Worm (Caenorhabditis elegans) whole organism, L4 larva: ENCODE measurements around the gene str-141.

ENCODE experiments used
- F49E8.2 ChIP-seq: sonication (generic microtip); optimal IDR thresholded peaks from 2 replicates; lab custom pipeline; 2016; ENCODE audit warnings: missing compliant biosample characterization, mild to moderate bottlenecking, missing genetic modification characterization, borderline replicate concordance
- R02D3.7 ChIP-seq: fragments of 150-350 bp; sonication (generic microtip); optimal IDR thresholded peaks from 3 replicates; lab custom pipeline; 2014; ENCODE audit warnings: missing biosample characterization, missing genetic modification characterization
- attf-4 ChIP-seq: sonication (generic microtip); optimal IDR thresholded peaks from 3 replicates; lab custom pipeline; 2017; ENCODE audit warnings: missing biosample characterization, missing genetic modification characterization
- lin-13 ChIP-seq: fragments of 150-350 bp; optimal IDR thresholded peaks from 2 replicates; lab custom pipeline; 2014; ENCODE audit warnings: missing biosample characterization, missing genetic modification reagents, missing genetic modification characterization
- lin-15B ChIP-seq: fragments of 150-350 bp; sonication (generic microtip); optimal IDR thresholded peaks from 3 replicates; lab custom pipeline; 2014; ENCODE audit warnings: missing biosample characterization, missing genetic modification characterization
- lir-3 ChIP-seq: sonication (generic microtip); optimal IDR thresholded peaks from 2 replicates; lab custom pipeline; 2016; ENCODE audit warnings: mild to moderate bottlenecking, missing genetic modification characterization, missing compliant biosample characterization
- lsy-2 ChIP-seq, 2 experiments: fragments of 150-350 bp in 1 of 2; sonication (generic microtip) in 1 of 2; optimal IDR thresholded peaks; 2 replicates each; lab custom pipeline; 2014 to 2017; ENCODE audit warnings: missing biosample characterization in 2 of 2, missing genetic modification characterization in 2 of 2
- nhr-11 ChIP-seq: fragments of 150-350 bp; optimal IDR thresholded peaks from 2 replicates; lab custom pipeline; 2014; ENCODE audit warnings: missing biosample characterization, missing genetic modification characterization
- pha-4 ChIP-seq, 2 experiments: fragments of 150-350 bp in 1 of 2; fragments of 200-800 bp in 1 of 2; sonication (Bioruptor generic) in 1 of 2; IDR thresholded peaks in 1 of 2; optimal IDR thresholded peaks in 1 of 2; 2 replicates each; pipeline versions ENCODE4 v1.3.6 to Lab custom; 2014 to 2022; ENCODE audit warnings: missing genetic modification characterization in 2 of 2, missing genetic modification reagents in 2 of 2, missing biosample characterization in 1 of 2, missing compliant biosample characterization in 1 of 2
- skn-1 ChIP-seq: fragments of 150-350 bp; optimal IDR thresholded peaks from 2 replicates; lab custom pipeline; 2014; ENCODE audit warnings: missing biosample characterization, missing genetic modification characterization
- snpc-1.2 ChIP-seq: fragments of 200-800 bp; sonication (Bioruptor generic); IDR thresholded peaks from 2 replicates; pipeline ENCODE4 v1.3.6; 2022; ENCODE audit warnings: missing genetic modification reagents, missing genetic modification characterization, missing compliant biosample characterization
- unc-62 ChIP-seq, 3 experiments: fragments of 150-350 bp in 1 of 3; sonication (generic microtip); optimal IDR thresholded peaks in 2 of 3; peaks in 1 of 3; 1 replicate in 1 of 3; 2 replicates in 2 of 3; lab custom pipeline; 2014 to 2017; ENCODE audit warnings: missing biosample characterization in 3 of 3, missing genetic modification characterization in 3 of 3, missing genetic modification reagents in 3 of 3, missing genotype in 1 of 3

- TF ChIP-seq lir-3 (tag; lab: Kevin White, UChicago): no peak
- TF ChIP-seq lin-15B (tag; lab: Kevin White, UChicago): no peak
- no peak for TF ChIP-seq nhr-11 (tag; lab: Kevin White, UChicago)
- TF ChIP-seq attf-4: no peak
- no peak for TF ChIP-seq skn-1 (tag; lab: Kevin White, UChicago)
- TF ChIP-seq R02D3.7 (tag; lab: Kevin White, UChicago): no peak
- TF ChIP-seq snpc-1.2 (GFP tag; lab: Robert Waterston, UW): no peak
- TF ChIP-seq unc-62 (GFP tag; optimal IDR thresholded peaks at IDR 0.05 in 1 of 2; lab: Kevin White, UChicago): no peak
- TF ChIP-seq unc-62 (tag; optimal IDR thresholded peaks at IDR 0.05; lab: Kevin White, UChicago): no peak
- no peak for TF ChIP-seq F49E8.2 (tag; lab: Kevin White, UChicago)
- no peak for TF ChIP-seq lsy-2 (tag; optimal IDR thresholded peaks at IDR 0.05; lab: Kevin White, UChicago)
- TF ChIP-seq pha-4 (GFP tag; IDR thresholded peaks at IDR 0.05; lab: Robert Waterston, UW): no peak
- TF ChIP-seq pha-4 (tag; optimal IDR thresholded peaks at IDR 0.05; lab: Kevin White, UChicago): no peak
- no peak for TF ChIP-seq lin-13 (GFP tag; lab: Kevin White, UChicago)
Measured at ce11 chrV:11290888-11291287, 32.7 kb downstream of the str-141 start, which contains the start of gene C03E10.1.
